Worm (Caenorhabditis elegans) whole organism, late embryonic: ENCODE data around the gene C08F1.11.

ENCODE experiments used
- K09A11.1 ChIP-seq: sonication (generic microtip); optimal IDR thresholded peaks from 2 replicates; lab custom pipeline; 2017; ENCODE audit warnings: antibody characterized with exemption, mild to moderate bottlenecking, missing genetic modification characterization, missing compliant biosample characterization; ENCODE audit not compliant: insufficient read depth
- T23F11.4 ChIP-seq: fragments of 200-800 bp; sonication (Bioruptor generic); optimal IDR thresholded peaks from 2 replicates; lab custom pipeline; 2018; ENCODE audit warnings: mild to moderate bottlenecking, missing genetic modification characterization, missing compliant biosample characterization
- ama-1 ChIP-seq: fragments of 150-350 bp; optimal IDR thresholded peaks from 2 replicates; lab custom pipeline; 2014
- ceh-14 ChIP-seq: sonication (generic microtip); optimal IDR thresholded peaks from 2 replicates; lab custom pipeline; 2016; ENCODE audit warnings: missing genotype, missing genetic modification characterization, missing compliant biosample characterization
- ceh-19 ChIP-seq: fragments of 200-800 bp; sonication (Bioruptor generic); optimal IDR thresholded peaks from 2 replicates; lab custom pipeline; 2018; ENCODE audit warnings: mild to moderate bottlenecking, missing genetic modification characterization, missing compliant biosample characterization
- ceh-24 ChIP-seq: sonication (generic microtip); optimal IDR thresholded peaks from 2 replicates; lab custom pipeline; 2016; ENCODE audit warnings: mild to moderate bottlenecking, missing genetic modification characterization, missing compliant biosample characterization
- ceh-45 ChIP-seq: fragments of 200-800 bp; sonication (Bioruptor generic); IDR thresholded peaks from 2 replicates; pipeline ENCODE4 v1.3.6; 2022; ENCODE audit warnings: missing genetic modification reagents, missing genetic modification characterization, missing compliant biosample characterization
- ceh-48 ChIP-seq: sonication (generic microtip); optimal IDR thresholded peaks from 2 replicates; lab custom pipeline; 2016; ENCODE audit warnings: missing genetic modification characterization, inconsistent platforms, missing compliant biosample characterization
- dmd-4 ChIP-seq: sonication (generic microtip); optimal IDR thresholded peaks from 2 replicates; lab custom pipeline; 2016; ENCODE audit warnings: borderline replicate concordance, missing genetic modification characterization, missing compliant biosample characterization
- elt-2 ChIP-seq: sonication (generic microtip); optimal IDR thresholded peaks from 2 replicates; lab custom pipeline; 2016; ENCODE audit warnings: missing genetic modification reagents, missing genetic modification characterization, missing compliant biosample characterization
- elt-4 ChIP-seq: sonication (generic microtip); optimal IDR thresholded peaks from 2 replicates; lab custom pipeline; 2016; ENCODE audit warnings: missing genetic modification characterization, missing compliant biosample characterization
- eyg-1 ChIP-seq: sonication (generic microtip); optimal IDR thresholded peaks from 2 replicates; lab custom pipeline; 2016; ENCODE audit warnings: missing genotype, missing genetic modification characterization, missing compliant biosample characterization
- fax-1 ChIP-seq: sonication (generic microtip); optimal IDR thresholded peaks from 2 replicates; lab custom pipeline; 2016; ENCODE audit warnings: missing genotype, missing genetic modification characterization, missing compliant biosample characterization
- fkh-10 ChIP-seq: fragments of 150-350 bp; optimal IDR thresholded peaks from 2 replicates; lab custom pipeline; 2014; ENCODE audit warnings: missing biosample characterization, missing genetic modification reagents, missing genetic modification characterization
- gmeb-2 ChIP-seq: sonication (generic microtip); optimal IDR thresholded peaks from 2 replicates; lab custom pipeline; 2016; ENCODE audit warnings: missing genetic modification characterization, inconsistent platforms, missing compliant biosample characterization
- hlh-13 ChIP-seq: fragments of 200-800 bp; sonication (Bioruptor generic); optimal IDR thresholded peaks from 2 replicates; lab custom pipeline; 2018; ENCODE audit warnings: mild to moderate bottlenecking, missing genetic modification characterization, missing compliant biosample characterization
- hlh-15 ChIP-seq: sonication (generic microtip); optimal IDR thresholded peaks from 2 replicates; lab custom pipeline; 2016; ENCODE audit warnings: missing genetic modification characterization, missing compliant biosample characterization
- hlh-30 ChIP-seq: sonication (generic microtip); optimal IDR thresholded peaks from 2 replicates; lab custom pipeline; 2017; ENCODE audit warnings: antibody characterized with exemption, missing genetic modification characterization, missing compliant biosample characterization; ENCODE audit not compliant: insufficient read depth
- hlh-6 ChIP-seq: sonication (generic microtip); optimal IDR thresholded peaks from 2 replicates; lab custom pipeline; 2016; ENCODE audit warnings: missing genotype, missing genetic modification characterization, missing compliant biosample characterization
- hlh-8 ChIP-seq: sonication (generic microtip); optimal IDR thresholded peaks from 2 replicates; lab custom pipeline; 2016; ENCODE audit warnings: missing genotype, missing genetic modification characterization, missing compliant biosample characterization
- lim-6 ChIP-seq: sonication (generic microtip); optimal IDR thresholded peaks from 2 replicates; lab custom pipeline; 2016; ENCODE audit warnings: missing genetic modification characterization, missing compliant biosample characterization
- lin-11 ChIP-seq: fragments of 200-800 bp; sonication (Bioruptor generic); optimal IDR thresholded peaks from 2 replicates; lab custom pipeline; 2018; ENCODE audit warnings: mild to moderate bottlenecking, missing genetic modification characterization, missing compliant biosample characterization
- mec-3 ChIP-seq: sonication (generic microtip); optimal IDR thresholded peaks from 2 replicates; lab custom pipeline; 2016; ENCODE audit warnings: borderline replicate concordance, missing genetic modification characterization, missing compliant biosample characterization
- nhr-11 ChIP-seq: fragments of 150-350 bp; optimal IDR thresholded peaks from 2 replicates; lab custom pipeline; 2014; ENCODE audit warnings: missing biosample characterization, missing genetic modification characterization
- nhr-232 ChIP-seq: sonication (generic microtip); optimal IDR thresholded peaks from 2 replicates; lab custom pipeline; 2016; ENCODE audit warnings: missing genetic modification characterization, missing compliant biosample characterization
- odd-2 ChIP-seq: sonication (generic microtip); optimal IDR thresholded peaks from 2 replicates; lab custom pipeline; 2017; ENCODE audit warnings: antibody characterized with exemption, mild to moderate bottlenecking, missing genetic modification characterization, missing compliant biosample characterization
- pag-3 ChIP-seq: sonication (generic microtip); optimal IDR thresholded peaks from 2 replicates; lab custom pipeline; 2016; ENCODE audit warnings: missing compliant biosample characterization, missing genetic modification characterization, borderline replicate concordance
- pat-9 ChIP-seq: fragments of 200-800 bp; sonication (Bioruptor generic); optimal IDR thresholded peaks from 2 replicates; lab custom pipeline; 2018; ENCODE audit warnings: mild to moderate bottlenecking, missing genetic modification characterization, moderate library complexity, missing compliant biosample characterization
- pax-1 ChIP-seq: fragments of 150-350 bp; optimal IDR thresholded peaks from 2 replicates; lab custom pipeline; 2014; ENCODE audit warnings: missing biosample characterization, missing genetic modification characterization
- pha-4 ChIP-seq: fragments of 150-350 bp; optimal IDR thresholded peaks from 2 replicates; lab custom pipeline; 2018; ENCODE audit warnings: missing biosample characterization, missing genetic modification reagents, missing genetic modification characterization
- pqm-1 ChIP-seq: sonication (generic microtip); optimal IDR thresholded peaks from 2 replicates; lab custom pipeline; 2016; ENCODE audit warnings: missing genetic modification characterization, missing compliant biosample characterization
- pros-1 ChIP-seq: fragments of 150-350 bp; optimal IDR thresholded peaks from 2 replicates; lab custom pipeline; 2014; ENCODE audit warnings: missing biosample characterization, missing genetic modification reagents, missing genetic modification characterization
- ref-2 ChIP-seq: sonication (generic microtip); optimal IDR thresholded peaks from 2 replicates; lab custom pipeline; 2016; ENCODE audit warnings: missing genetic modification characterization, missing compliant biosample characterization
- rnt-1 ChIP-seq: sonication (generic microtip); optimal IDR thresholded peaks from 2 replicates; lab custom pipeline; 2016; ENCODE audit warnings: missing genetic modification characterization, missing compliant biosample characterization
- sdc-2 ChIP-seq: sonication (generic microtip); optimal IDR thresholded peaks from 2 replicates; lab custom pipeline; 2016; ENCODE audit warnings: missing genotype, missing genetic modification characterization, missing compliant biosample characterization
- sox-4 ChIP-seq: sonication (generic microtip); optimal IDR thresholded peaks from 2 replicates; lab custom pipeline; 2017; ENCODE audit warnings: mild to moderate bottlenecking, missing genetic modification characterization, inconsistent platforms, missing compliant biosample characterization
- syd-9 ChIP-seq: sonication (generic microtip); optimal IDR thresholded peaks from 2 replicates; lab custom pipeline; 2016; ENCODE audit warnings: mild to moderate bottlenecking, missing genetic modification characterization, moderate library complexity, missing compliant biosample characterization
- tbx-2 ChIP-seq: sonication (generic microtip); optimal IDR thresholded peaks from 2 replicates; lab custom pipeline; 2016; ENCODE audit warnings: missing genetic modification characterization, missing compliant biosample characterization
- unc-42 ChIP-seq: sonication (generic microtip); optimal IDR thresholded peaks from 2 replicates; lab custom pipeline; 2016; ENCODE audit warnings: missing genotype, missing genetic modification characterization, missing compliant biosample characterization
- ztf-16 ChIP-seq: sonication (generic microtip); optimal IDR thresholded peaks from 2 replicates; lab custom pipeline; 2017; ENCODE audit warnings: missing genetic modification characterization, missing compliant biosample characterization

C08F1.11 gene

DNA sequence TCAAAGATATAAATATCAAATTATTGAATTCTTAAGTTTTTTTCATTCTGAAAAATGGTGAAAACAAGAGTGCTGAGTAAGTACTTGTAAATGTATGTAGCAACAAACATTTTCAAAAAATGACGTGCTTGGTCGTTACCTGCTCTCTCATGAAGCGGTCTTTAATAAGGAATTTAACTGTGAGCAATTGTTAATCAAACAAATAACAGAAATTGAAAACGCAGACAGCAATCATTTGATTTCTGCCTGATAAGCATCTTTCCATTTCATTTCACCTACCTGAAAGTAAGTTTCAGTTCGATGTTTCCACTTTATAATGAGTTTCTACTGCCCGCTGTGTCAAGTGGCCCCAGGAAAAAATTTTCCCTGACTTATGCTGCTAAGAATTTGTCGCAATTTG lies 21.6 kb downstream of the C08F1.11 start, which contains the start of gene math-28 (continued):
- TF ChIP-seq T23F11.4 (GFP tag; lab: Kevin White, UChicago) = no peak
- TF ChIP-seq tbx-2 (tag; lab: Kevin White, UChicago) = no peak
- TF ChIP-seq eyg-1 (tag; lab: Kevin White, UChicago) = no peak
- TF ChIP-seq, all 69 proteins: peak for 0

DNA sequence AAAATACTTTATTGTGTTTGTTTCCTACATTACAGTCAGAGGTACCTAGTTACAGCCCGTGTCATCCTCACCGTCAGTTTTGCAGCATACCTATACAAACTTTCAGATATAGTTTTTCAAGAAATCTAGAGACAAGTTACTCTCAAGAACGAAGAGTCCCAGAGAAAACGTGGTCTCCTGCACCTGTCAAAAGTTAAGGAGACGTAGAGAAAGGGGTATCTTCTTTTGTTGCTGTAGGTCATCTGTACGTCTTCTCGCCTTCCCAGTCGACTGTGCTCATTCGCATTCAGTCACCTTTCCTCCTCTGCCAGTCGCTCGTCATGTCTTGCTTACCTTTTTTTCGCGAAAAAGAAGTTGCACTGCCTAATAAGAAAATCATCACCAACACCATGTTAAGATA lies 23.1 kb downstream of the C08F1.11 start, which contains the start of gene F36H5.4:
Gene F36H5.4, plus strand, starts transcription at position 301 of the 400 bp plus-strand sequence.
- TF ChIP-seq pag-3 (tag; lab: Kevin White, UChicago) (no peak), hlh-8 (no peak), pha-4 (tag; lab: Kevin White, UChicago) (no peak), ama-1 (lab: Kevin White, UChicago) (no peak), ceh-19 (GFP tag; lab: Kevin White, UChicago) (no peak), fax-1 (no peak), ceh-48 (tag; lab: Kevin White, UChicago) (no peak), syd-9 (no peak), gmeb-2 (tag; lab: Kevin White, UChicago) (no peak), sox-4 (no peak), elt-2 (tag; lab: Kevin White, UChicago) (no peak), ceh-45 (GFP tag; lab: Robert Waterston, UW) (no peak), hlh-6 (tag; lab: Kevin White, UChicago) (no peak), lim-6 (tag; lab: Kevin White, UChicago) (no peak), pat-9 (tag; lab: Kevin White, UChicago) (no peak), rnt-1 (tag; lab: Kevin White, UChicago) (no peak), sdc-2 (tag; lab: Kevin White, UChicago) (no peak), mec-3 (tag; lab: Kevin White, UChicago) (no peak), pros-1 (tag; lab: Kevin White, UChicago) (no peak)
- TF ChIP-seq, all 69 proteins: peak for 0

DNA sequence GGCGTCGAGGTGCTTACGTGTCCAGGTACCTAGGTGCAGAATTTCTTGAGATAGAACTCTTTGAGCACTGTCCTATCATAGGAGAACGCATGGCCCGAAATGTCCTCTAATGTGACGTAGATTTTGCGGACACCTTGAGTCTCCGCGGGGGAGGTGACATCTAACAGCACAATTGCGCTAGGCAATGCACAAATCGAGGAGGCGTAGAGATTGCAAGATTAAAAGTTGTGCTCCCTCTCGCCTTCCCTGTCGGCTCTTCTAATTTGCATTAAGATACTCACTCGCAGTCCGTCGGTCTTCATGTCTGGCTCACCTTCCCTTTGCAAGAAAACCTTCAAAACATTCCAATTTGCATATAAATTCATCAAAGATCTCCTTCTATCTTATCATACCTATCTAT lies 25.1 kb downstream of the C08F1.11 start, which contains the start of gene F36H5.18:
Gene F36H5.18, plus strand, starts transcription at position 301 of the 400 bp plus-strand sequence.
- TF ChIP-seq nhr-232 = no peak

DNA sequence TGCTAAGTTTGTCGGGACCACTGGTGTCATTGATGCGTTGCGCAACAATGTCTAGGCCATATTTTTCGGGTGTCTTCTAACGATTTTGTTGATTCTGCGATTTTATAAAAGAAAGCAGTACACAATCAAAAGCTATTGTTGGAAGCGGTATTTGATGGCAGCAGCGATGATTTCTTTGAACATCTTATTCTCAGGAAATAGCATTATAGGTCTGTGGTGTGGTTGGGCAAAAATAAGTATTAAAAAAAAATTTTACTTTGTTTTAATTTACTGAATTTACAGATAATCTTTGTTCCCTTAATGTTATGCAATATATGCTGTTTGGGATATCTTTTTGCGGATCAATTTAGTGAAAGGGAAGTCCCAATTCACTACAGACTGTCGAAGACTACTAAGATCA lies 27.7 kb downstream of the C08F1.11 start, which contains the start of gene F36H5.10:
Gene F36H5.10, plus strand, starts transcription at position 301 of the 400 bp plus-strand sequence.
- TF ChIP-seq unc-42 (no peak), hlh-15 (no peak), nhr-11 (no peak), hlh-30 (tag; lab: Kevin White, UChicago) (no peak)

DNA sequence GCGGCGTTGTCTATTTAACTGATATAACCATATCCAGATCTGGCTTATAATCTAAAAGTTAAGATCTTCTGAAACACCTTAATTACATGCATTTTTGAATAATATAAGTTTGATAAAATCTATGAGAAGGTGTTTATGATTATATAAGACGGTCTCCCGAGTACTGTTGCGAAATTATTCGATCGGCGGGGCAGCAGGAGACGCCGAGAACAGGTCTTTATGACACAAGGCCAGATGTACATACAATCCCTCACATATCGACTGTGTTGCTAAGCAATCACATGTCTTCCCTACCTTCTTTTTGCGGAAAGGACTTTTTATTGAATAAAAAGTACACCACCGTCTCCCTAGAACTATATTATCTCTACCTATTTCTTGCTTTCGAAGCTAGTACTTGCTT lies 28.1 kb downstream of the C08F1.11 start, which contains the start of gene fbxb-53:
Gene fbxb-53, plus strand, starts transcription at position 301 of the 400 bp plus-strand sequence.
- no peak for TF ChIP-seq ceh-14 (tag; lab: Kevin White, UChicago)
- no peak for TF ChIP-seq elt-2 (tag; lab: Kevin White, UChicago)
- TF ChIP-seq odd-2 = no peak
- TF ChIP-seq syd-9 = no peak
- no peak for TF ChIP-seq gmeb-2 (tag; lab: Kevin White, UChicago)
- TF ChIP-seq nhr-11 = no peak
- TF ChIP-seq T23F11.4 (GFP tag; lab: Kevin White, UChicago) = no peak
- no peak for TF ChIP-seq ref-2 (tag; lab: Kevin White, UChicago)
- no peak for TF ChIP-seq pqm-1 (tag; lab: Kevin White, UChicago)
- no peak for TF ChIP-seq fkh-10 (GFP tag; lab: Kevin White, UChicago)
- TF ChIP-seq dmd-4 (tag; lab: Kevin White, UChicago) = no peak
- TF ChIP-seq ceh-24 (tag; lab: Kevin White, UChicago) = no peak
- TF ChIP-seq ztf-16 (tag; lab: Kevin White, UChicago) = no peak
- no peak for TF ChIP-seq lin-11 (tag; lab: Kevin White, UChicago)
- TF ChIP-seq pax-1 (tag; lab: Kevin White, UChicago) = no peak
- no peak for TF ChIP-seq hlh-13 (GFP tag; lab: Kevin White, UChicago)
- no peak for TF ChIP-seq elt-4
- no peak for TF ChIP-seq ceh-19 (GFP tag; lab: Kevin White, UChicago)
- TF ChIP-seq K09A11.1 = no peak
- no peak for TF ChIP-seq lim-6 (tag; lab: Kevin White, UChicago)
